Worm (Caenorhabditis elegans): ENCODE results near the gene parn-2.

The parn-2 gene

DNA sequence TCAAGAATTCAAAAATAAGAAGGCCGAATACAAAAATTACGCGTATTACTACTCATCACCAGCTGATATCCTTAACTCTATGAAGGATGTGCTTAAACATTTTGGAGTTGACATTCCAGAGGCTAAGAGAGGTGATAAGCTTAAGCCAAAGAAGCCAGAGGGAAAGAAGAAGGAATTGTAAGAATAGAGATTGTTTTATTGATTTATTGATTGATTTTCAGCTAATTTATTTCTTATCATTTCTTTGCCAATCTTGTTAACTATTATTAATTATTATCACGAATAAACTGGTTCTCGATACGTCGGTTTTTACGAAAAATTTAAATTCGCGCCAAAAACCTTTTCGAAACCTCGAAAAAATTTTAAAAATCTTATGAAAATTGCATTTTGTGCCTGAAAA is 14.6 kb downstream of the parn-2 start:
- TF ChIP-seq nhr-12 (tag; optimal IDR thresholded peaks at IDR 0.05), result no peak
- TF ChIP-seq cnd-1 (tag; optimal IDR thresholded peaks at IDR 0.05), result no peak
- no peak for TF ChIP-seq mls-2 (tag; optimal IDR thresholded peaks at IDR 0.05)
- TF ChIP-seq nhr-76 (tag; optimal IDR thresholded peaks at IDR 0.05), result no peak
- TF ChIP-seq tbx-8 (GFP tag; optimal IDR thresholded peaks at IDR 0.05), result no peak
- TF ChIP-seq nhr-28 (tag; optimal IDR thresholded peaks at IDR 0.05), result no peak

DNA sequence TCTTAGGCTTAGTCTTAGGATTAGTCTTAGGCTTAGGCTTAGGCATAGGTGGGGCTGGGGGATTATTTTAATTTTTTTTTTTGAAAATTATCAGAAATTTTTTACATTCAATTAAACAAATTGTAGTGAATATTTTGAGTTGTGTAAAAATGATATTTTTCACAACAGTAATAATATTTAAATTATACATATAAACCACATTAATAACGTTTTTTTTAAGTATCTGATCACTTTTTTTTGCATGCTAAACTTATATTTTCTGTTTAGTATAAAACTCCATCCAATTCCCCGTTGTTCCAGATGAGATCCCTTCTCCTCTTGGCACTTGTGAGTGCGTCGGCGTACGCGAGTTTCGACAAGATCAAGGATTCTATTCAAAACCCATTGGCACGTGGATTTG is 16.3 kb downstream of the parn-2 start, which contains the start of gene txdc-12.1:
Gene txdc-12.1, plus strand, starts transcription at position 301 of the 400 bp plus-strand sequence.
- TF ChIP-seq mab-5 (tag; optimal IDR thresholded peaks at IDR 0.05) (no peak), nhr-237 (tag; optimal IDR thresholded peaks at IDR 0.05) (no peak), bed-3 (GFP tag; optimal IDR thresholded peaks at IDR 0.05) (no peak), lin-32 (GFP tag; optimal IDR thresholded peaks at IDR 0.05) (no peak), nhr-28 (tag; optimal IDR thresholded peaks at IDR 0.05) (no peak), zip-8 (tag; optimal IDR thresholded peaks at IDR 0.05) (no peak), lin-13 (tag; optimal IDR thresholded peaks at IDR 0.05) (no peak), M03D4.4 (tag; optimal IDR thresholded peaks at IDR 0.05) (no peak), ces-1 (GFP tag; optimal IDR thresholded peaks at IDR 0.05) (no peak)

DNA sequence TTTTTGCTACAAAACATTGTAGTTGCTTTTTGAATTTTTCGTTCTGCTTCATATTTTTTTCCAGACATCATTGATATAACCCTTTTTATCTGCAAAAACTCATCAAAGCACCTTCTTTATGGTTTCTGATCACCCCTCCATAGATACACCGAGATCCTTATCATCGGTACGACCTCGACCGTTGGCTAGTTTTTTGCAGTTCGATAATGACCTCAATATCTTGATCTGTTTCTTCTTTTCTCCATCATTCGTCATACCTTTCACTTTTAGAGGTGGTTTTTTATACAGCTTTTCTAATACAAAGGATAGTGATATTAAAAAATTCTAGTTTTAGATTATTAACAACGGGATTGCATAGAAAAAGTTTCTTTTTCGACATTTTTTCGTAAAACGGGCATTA is 17.0 kb downstream of the parn-2 start:
- TF ChIP-seq hlh-1 (tag; optimal IDR thresholded peaks at IDR 0.05), result no peak
- TF ChIP-seq elt-1 (tag; optimal IDR thresholded peaks at IDR 0.05; ENCODE audit: borderline replicate concordance, insufficient read depth), result peak; percentile 93
- TF ChIP-seq ham-2 (GFP tag; optimal IDR thresholded peaks at IDR 0.05), result peak; percentile 8

DNA sequence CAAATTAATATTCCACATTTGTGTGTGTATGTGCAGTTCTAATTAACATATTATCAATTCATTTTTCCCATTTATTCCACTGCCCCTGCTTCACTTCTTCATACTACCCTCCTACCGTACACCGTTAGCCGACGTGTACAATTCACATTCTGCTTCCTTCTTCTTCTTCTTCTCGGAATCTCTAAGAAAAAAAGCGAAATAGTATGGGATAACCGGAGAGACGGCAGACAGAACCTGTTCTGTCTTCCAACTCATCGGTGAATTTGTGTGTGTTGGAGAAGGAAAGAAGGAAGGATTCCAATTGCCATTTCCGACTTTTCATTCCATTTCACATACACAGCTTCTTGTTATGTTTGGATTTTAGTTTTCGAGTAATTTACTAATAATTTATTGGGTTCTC is 18.9 kb downstream of the parn-2 start:
- TF ChIP-seq drap-1 (GFP tag; optimal IDR thresholded peaks at IDR 0.05) (no peak), unc-120 (tag; optimal IDR thresholded peaks at IDR 0.05; ENCODE audit: poor library complexity, severe bottlenecking) (no peak), mep-1 (tag; optimal IDR thresholded peaks at IDR 0.05) (no peak), elt-1 (tag; optimal IDR thresholded peaks at IDR 0.05; ENCODE audit: borderline replicate concordance, insufficient read depth) (no peak), lin-32 (GFP tag; optimal IDR thresholded peaks at IDR 0.05) (no peak), ces-1 (GFP tag; optimal IDR thresholded peaks at IDR 0.05) (no peak), lin-13 (tag; optimal IDR thresholded peaks at IDR 0.05) (no peak), nhr-28 (tag; optimal IDR thresholded peaks at IDR 0.05) (no peak), ham-2 (GFP tag; optimal IDR thresholded peaks at IDR 0.05) (peak; percentile 61), blmp-1 (tag; optimal IDR thresholded peaks at IDR 0.05) (no peak), unc-39 (tag; optimal IDR thresholded peaks at IDR 0.05) (no peak), nhr-237 (tag; optimal IDR thresholded peaks at IDR 0.05) (no peak), lsy-2 (tag; optimal IDR thresholded peaks at IDR 0.05) (peak; percentile 24), elt-3 (tag; optimal IDR thresholded peaks at IDR 0.05) (no peak), ztf-11 (tag; optimal IDR thresholded peaks at IDR 0.05) (no peak)

DNA sequence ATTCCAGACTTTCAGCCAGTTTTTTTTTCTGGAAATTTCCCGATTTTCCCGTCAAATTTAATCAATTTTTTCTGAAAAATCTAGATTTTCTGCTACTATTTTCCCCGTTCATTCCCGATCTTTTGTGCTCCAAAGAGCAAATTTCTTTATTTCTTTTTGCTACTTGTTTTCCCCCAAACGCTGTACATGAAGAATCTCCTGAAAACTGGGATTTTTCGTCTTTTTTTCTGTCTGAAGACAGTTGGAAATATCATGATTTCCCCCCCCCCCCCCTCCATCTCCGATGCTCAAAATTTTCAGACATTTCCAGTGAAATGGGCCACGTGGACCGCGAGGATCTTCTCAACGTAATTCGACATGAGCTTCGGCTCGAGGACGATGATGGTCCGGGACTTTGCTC is 28.4 kb downstream of the parn-2 start, which contains the start of gene sinh-1:
Gene sinh-1, plus strand, starts transcription at position 301 of the 400 bp plus-strand sequence.
- no peak for TF ChIP-seq nhr-2 (tag; optimal IDR thresholded peaks at IDR 0.05)
- TF ChIP-seq nhr-237 (tag; optimal IDR thresholded peaks at IDR 0.05), result no peak
- no peak for TF ChIP-seq mab-5 (tag; optimal IDR thresholded peaks at IDR 0.05)
- no peak for TF ChIP-seq snpc-4 (tag; optimal IDR thresholded peaks at IDR 0.05)
- TF ChIP-seq zip-8 (tag; optimal IDR thresholded peaks at IDR 0.05), result no peak
- no peak for TF ChIP-seq flh-1 (GFP tag; optimal IDR thresholded peaks at IDR 0.05)
- no peak for TF ChIP-seq pha-4 (tag; optimal IDR thresholded peaks at IDR 0.05)
- no peak for TF ChIP-seq sptf-1 (tag; optimal IDR thresholded peaks at IDR 0.05)
- no peak for TF ChIP-seq mls-2 (tag; optimal IDR thresholded peaks at IDR 0.05)
- TF ChIP-seq blmp-1 (tag; optimal IDR thresholded peaks at IDR 0.05), result no peak
- no peak for TF ChIP-seq unc-62 (GFP tag; optimal IDR thresholded peaks at IDR 0.05)
- no peak for TF ChIP-seq hlh-1 (tag; optimal IDR thresholded peaks at IDR 0.05)
- TF ChIP-seq lsy-2 (tag; optimal IDR thresholded peaks at IDR 0.05), result no peak
- no peak for TF ChIP-seq elt-3 (tag; optimal IDR thresholded peaks at IDR 0.05)
- TF ChIP-seq nhr-12 (tag; optimal IDR thresholded peaks at IDR 0.05), result no peak
- no peak for TF ChIP-seq ham-2 (GFP tag; optimal IDR thresholded peaks at IDR 0.05)
- no peak for TF ChIP-seq mep-1 (tag; optimal IDR thresholded peaks at IDR 0.05)
- TF ChIP-seq cnd-1 (tag; optimal IDR thresholded peaks at IDR 0.05), result no peak

DNA sequence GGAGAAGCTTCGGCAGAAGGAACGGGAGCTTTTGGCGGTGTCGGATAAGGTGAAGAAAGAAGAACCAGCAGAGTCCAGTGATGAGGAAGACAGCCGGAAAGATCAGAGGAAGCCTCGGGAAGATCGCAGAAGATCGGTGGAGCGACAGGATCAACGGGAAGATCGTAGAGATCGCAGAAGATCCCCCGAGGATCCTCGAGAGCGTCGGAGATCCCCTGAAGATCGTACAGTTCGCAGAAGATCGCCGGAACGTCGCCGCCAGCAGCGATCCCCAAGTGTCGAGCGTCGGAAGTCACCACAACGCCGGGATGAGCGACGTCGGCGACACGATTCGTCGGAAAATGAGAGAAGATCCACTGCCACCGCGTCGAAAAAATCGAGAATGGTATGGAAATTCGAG is 30.2 kb downstream of the parn-2 start:
- TF ChIP-seq ceh-83 (GFP tag; optimal IDR thresholded peaks at IDR 0.05), result no peak
- TF ChIP-seq mls-2 (tag; optimal IDR thresholded peaks at IDR 0.05), result no peak
- TF ChIP-seq blmp-1 (tag; optimal IDR thresholded peaks at IDR 0.05), result no peak
- TF ChIP-seq elt-3 (tag; optimal IDR thresholded peaks at IDR 0.05), result no peak
- no peak for TF ChIP-seq zip-8 (tag; optimal IDR thresholded peaks at IDR 0.05)
- no peak for TF ChIP-seq ztf-11 (tag; optimal IDR thresholded peaks at IDR 0.05)
- no peak for TF ChIP-seq M03D4.4 (tag; optimal IDR thresholded peaks at IDR 0.05)
- TF ChIP-seq nhr-237 (tag; optimal IDR thresholded peaks at IDR 0.05), result no peak
- no peak for TF ChIP-seq cnd-1 (tag; optimal IDR thresholded peaks at IDR 0.05)
- no peak for TF ChIP-seq nhr-12 (tag; optimal IDR thresholded peaks at IDR 0.05)
- no peak for TF ChIP-seq drap-1 (GFP tag; optimal IDR thresholded peaks at IDR 0.05)
- TF ChIP-seq elt-1 (tag; optimal IDR thresholded peaks at IDR 0.05; ENCODE audit: borderline replicate concordance, insufficient read depth), result no peak
- TF ChIP-seq ces-1 (GFP tag; optimal IDR thresholded peaks at IDR 0.05), result no peak
